Worm (Caenorhabditis elegans) whole organism, L4/young adult: ENCODE data around the gene Y43F8B.24.

Source experiments
- W03F9.2 ChIP-seq: fragments of 150-350 bp; optimal IDR thresholded peaks from 2 replicates; lab custom pipeline; 2014; ENCODE audit warnings: missing biosample characterization, missing genetic modification characterization
- dao-5 ChIP-seq: sonication (generic microtip); optimal IDR thresholded peaks from 2 replicates; lab custom pipeline; 2016; ENCODE audit warnings: missing genotype, missing genetic modification characterization, moderate library complexity, missing compliant biosample characterization
- him-1 ChIP-seq: sonication (generic microtip); optimal IDR thresholded peaks from 2 replicates; lab custom pipeline; 2016; ENCODE audit warnings: missing genotype, missing genetic modification reagents, missing genetic modification characterization, missing compliant biosample characterization

- TF ChIP-seq W03F9.2 (no peak), him-1 (no peak), dao-5 (tag; lab: Kevin White, UChicago) (no peak)
Measured at ce11 chrV:19485690-19486089, 28.5 kb downstream of the Y43F8B.24 start, which contains the start of gene Y43F8B.18.
